Worm (Caenorhabditis elegans) whole organism, L2 larva: ENCODE measurements around the gene C06A1.3.

Source experiments
- ama-1 ChIP-seq: fragments of 150-350 bp; optimal IDR thresholded peaks from 2 replicates; lab custom pipeline; 2018; ENCODE audit warnings: inconsistent platforms
- nhr-11 ChIP-seq: fragments of 150-350 bp; optimal IDR thresholded peaks from 2 replicates; lab custom pipeline; 2014; ENCODE audit warnings: missing biosample characterization, missing genetic modification characterization
- nhr-129 ChIP-seq: fragments of 150-350 bp; optimal IDR thresholded peaks from 2 replicates; lab custom pipeline; 2014; ENCODE audit warnings: missing biosample characterization, missing genetic modification characterization
- unc-62 ChIP-seq: fragments of 150-350 bp; optimal IDR thresholded peaks from 2 replicates; lab custom pipeline; 2014; ENCODE audit warnings: missing biosample characterization, missing genetic modification reagents, missing genetic modification characterization

- no peak for TF ChIP-seq unc-62 (GFP tag; lab: Kevin White, UChicago)
- TF ChIP-seq nhr-11 = no peak
- peak; percentile 95 for TF ChIP-seq nhr-129 (tag; lab: Kevin White, UChicago)
- no peak for TF ChIP-seq ama-1 (lab: Kevin White, UChicago)
Observed at ce11 chrII:10555484-10556075, 16.5 kb upstream of the C06A1.3 start.
